Worm (Caenorhabditis elegans): Measurements from ENCODE around the gene phlp-2.

The phlp-2 gene

DNA sequence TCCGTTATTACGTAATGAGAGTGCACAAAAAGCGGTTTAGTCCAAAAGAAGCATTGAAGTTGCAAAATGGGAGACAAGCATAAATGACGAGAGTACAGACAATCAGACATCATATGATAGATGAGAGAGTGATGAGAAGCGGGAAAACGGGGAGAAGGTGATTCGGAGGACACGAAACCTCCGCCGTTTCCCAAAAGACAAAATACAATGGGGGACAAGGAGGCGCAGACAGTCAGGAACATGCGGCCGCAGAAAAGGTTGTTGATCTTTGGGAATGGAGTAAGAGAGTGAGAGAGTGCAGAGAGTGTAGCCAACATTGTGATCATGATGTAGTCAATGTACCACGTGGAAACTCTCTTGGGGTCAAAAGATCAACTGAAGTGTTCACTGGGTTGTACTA lies 28.4 kb downstream of the phlp-2 start (continued):
- TF ChIP-seq lir-1 (GFP tag; conservative IDR thresholded peaks at IDR 0.05) (no peak; the same call in 1 of the 2 replicates), T26A5.8 (tag; optimal IDR thresholded peaks at IDR 0.05) (no peak), lin-35 (GFP tag; optimal IDR thresholded peaks at IDR 0.05) (peak in 1 of 3 experiments; percentile 46), madf-10 (tag; optimal IDR thresholded peaks at IDR 0.05) (peak; percentile 79), K12H6.12 (tag; optimal IDR thresholded peaks at IDR 0.05) (peak; percentile 88), ceh-27 (GFP tag; optimal IDR thresholded peaks at IDR 0.05) (peak; percentile 79), mcd-1 (GFP tag; IDR thresholded peaks at IDR 0.05) (peak; percentile 74), snpc-4 (GFP tag; optimal IDR thresholded peaks at IDR 0.05) (no peak), snpc-4 (tag; optimal IDR thresholded peaks at IDR 0.05) (peak; percentile 28 to 66 (median 50)), K11D2.4 (GFP tag; IDR thresholded peaks at IDR 0.05) (peak; percentile 85), egl-44 (GFP tag; IDR thresholded peaks at IDR 0.05) (peak; percentile 72; the same call in 1 of the 2 replicates), unc-62 (GFP tag; optimal IDR thresholded peaks at IDR 0.05) (peak; percentile 50), rcor-1 (GFP tag; IDR thresholded peaks at IDR 0.05) (peak; percentile 53), lin-26 (GFP tag; IDR thresholded peaks at IDR 0.05) (peak; percentile 57; the same call in 1 of the 2 replicates), madf-6 (GFP tag; IDR thresholded peaks at IDR 0.05) (peak; percentile 42; the same call in 1 of the 2 replicates), hmg-1.2 (GFP tag; IDR thresholded peaks at IDR 0.05) (peak; percentile 97), ztf-22 (GFP tag; optimal IDR thresholded peaks at IDR 0.05) (peak; percentile 86), nfyb-1 (GFP tag; IDR thresholded peaks at IDR 0.05) (peak; percentile 86), D2030.7 (GFP tag; IDR thresholded peaks at IDR 0.05) (no peak), nhr-80 (tag; optimal IDR thresholded peaks at IDR 0.05) (peak; percentile 93), F22D6.2 (tag; optimal IDR thresholded peaks at IDR 0.05) (peak; percentile 72), B0336.3 (GFP tag; IDR thresholded peaks at IDR 0.05) (peak; percentile 91), lsy-27 (tag; optimal IDR thresholded peaks at IDR 0.05; ENCODE audit: borderline replicate concordance, insufficient read depth) (peak; percentile 28), tlf-1 (GFP tag; optimal IDR thresholded peaks at IDR 0.05) (peak; percentile 56), chd-7 (tag; optimal IDR thresholded peaks at IDR 0.05) (peak; percentile 92), pha-4 (tag; optimal IDR thresholded peaks at IDR 0.05) (peak; percentile 72), C06A6.2 (GFP tag; conservative IDR thresholded peaks at IDR 0.05) (peak; percentile 86), lag-1 (GFP tag; IDR thresholded peaks at IDR 0.05) (no peak), ceh-91 (GFP tag; IDR thresholded peaks at IDR 0.05) (no peak), akir-1 (GFP tag; optimal IDR thresholded peaks at IDR 0.05) (peak; percentile 67), dox-1 (GFP tag; IDR thresholded peaks at IDR 0.05) (no peak; the same call in 1 of the 2 replicates), cebp-1 (GFP tag; IDR thresholded peaks at IDR 0.05) (peak; percentile 51; the same call in 1 of the 2 replicates), cebp-1 (tag; optimal IDR thresholded peaks at IDR 0.05) (peak; percentile 92), madf-3 (GFP tag; IDR thresholded peaks at IDR 0.05) (no peak), let-607 (tag; optimal IDR thresholded peaks at IDR 0.05) (peak; percentile 72), hrde-1 (tag; optimal IDR thresholded peaks at IDR 0.05; ENCODE audit: borderline replicate concordance) (no peak), ztf-3 (GFP tag; optimal IDR thresholded peaks at IDR 0.05) (peak; percentile 52), B0035.1 (tag; optimal IDR thresholded peaks at IDR 0.05) (peak; percentile 52), die-1 (tag; optimal IDR thresholded peaks at IDR 0.05) (peak; percentile 71)

DNA sequence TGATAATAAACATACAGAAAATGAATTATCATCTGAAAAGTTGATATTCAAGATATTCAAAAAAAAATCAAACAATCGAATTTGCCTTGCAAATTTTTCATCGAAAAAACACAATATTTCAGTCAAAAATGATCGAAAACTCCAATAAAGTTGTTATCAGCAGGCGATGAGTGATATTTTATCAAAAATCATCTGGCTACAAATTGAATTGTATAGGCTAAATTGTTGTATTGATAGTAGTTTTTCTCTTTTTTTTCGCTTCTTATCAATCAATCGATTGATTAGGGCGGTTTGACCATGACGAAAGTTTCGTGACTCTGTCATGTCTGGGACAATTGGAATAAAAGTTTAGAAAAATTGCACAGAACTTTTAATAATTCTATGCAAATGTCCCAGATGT lies 30.8 kb downstream of the phlp-2 start:
- TF ChIP-seq attf-5 (GFP tag; optimal IDR thresholded peaks at IDR 0.05) (no peak), nhr-80 (tag; optimal IDR thresholded peaks at IDR 0.05) (peak; percentile 78), lin-54 (GFP tag; optimal IDR thresholded peaks at IDR 0.05) (no peak), F55B11.4 (tag; optimal IDR thresholded peaks at IDR 0.05; ENCODE audit: borderline replicate concordance, insufficient read depth) (no peak), let-526 (GFP tag; IDR thresholded peaks at IDR 0.05) (no peak), snpc-1.1 (tag; optimal IDR thresholded peaks at IDR 0.05; ENCODE audit: insufficient read depth) (no peak), snpc-1.3 (tag; optimal IDR thresholded peaks at IDR 0.05; ENCODE audit: insufficient read depth) (no peak), egl-44 (GFP tag; IDR thresholded peaks at IDR 0.05) (no peak), rec-8 (tag; optimal IDR thresholded peaks at IDR 0.05) (no peak), atf-7 (tag; optimal IDR thresholded peaks at IDR 0.05) (no peak), lir-1 (GFP tag; conservative IDR thresholded peaks at IDR 0.05) (no peak), somi-1 (GFP tag; optimal IDR thresholded peaks at IDR 0.05) (no peak), madf-3 (GFP tag; IDR thresholded peaks at IDR 0.05) (no peak), cebp-1 (GFP tag; IDR thresholded peaks at IDR 0.05) (no peak), cebp-1 (tag; optimal IDR thresholded peaks at IDR 0.05) (peak; percentile 18)
